Fruit fly (Drosophila melanogaster): ENCODE data around the gene Lmx1a.

- TF ChIP-seq CG15710 (tag; optimal IDR thresholded peaks at IDR 0.05): no peak
- no peak for TF ChIP-seq CG9948 (tag; optimal IDR thresholded peaks at IDR 0.05)
- TF ChIP-seq CG8159 (tag; optimal IDR thresholded peaks at IDR 0.05): no peak
- TF ChIP-seq CG14655 (GFP tag; optimal IDR thresholded peaks at IDR 0.05): no peak
- no peak for TF ChIP-seq CG12605 (GFP tag; IDR thresholded peaks at IDR 0.05)
- TF ChIP-seq Snoo (tag; optimal IDR thresholded peaks at IDR 0.05): no peak
These were observed 45.4 kb downstream of the Lmx1a start for dm6 chr3L:12374420-12374819.

Data from whole organism, pupa.